Worm (Caenorhabditis elegans) whole organism, L4/young adult: Measurements from ENCODE around the gene str-118.

Experiments used
- dao-5 ChIP-seq: sonication (generic microtip); optimal IDR thresholded peaks from 2 replicates; lab custom pipeline; 2016; ENCODE audit warnings: missing genotype, missing genetic modification characterization, moderate library complexity, missing compliant biosample characterization
- him-1 ChIP-seq: sonication (generic microtip); optimal IDR thresholded peaks from 2 replicates; lab custom pipeline; 2016; ENCODE audit warnings: missing genotype, missing genetic modification reagents, missing genetic modification characterization, missing compliant biosample characterization

ce11 chrV:10019934-10020333 is 32.0 kb upstream of the str-118 start:
- no peak for TF ChIP-seq dao-5 (tag; lab: Kevin White, UChicago)
- TF ChIP-seq him-1 (tag; lab: Kevin White, UChicago): no peak
